Worm (Caenorhabditis elegans) whole organism, L2 larva: Measurements from ENCODE around the gene Y17G9A.4.
A peak's percentile ranks its signal among the peaks of the same experiment; 100 is the strongest.

Source experiments
- F13H6.1 ChIP-seq: sonication (generic microtip); optimal IDR thresholded peaks from 2 replicates; lab custom pipeline; 2016; ENCODE audit warnings: missing genetic modification characterization, missing compliant biosample characterization
- R02D3.7 ChIP-seq: fragments of 150-350 bp; optimal IDR thresholded peaks from 2 replicates; lab custom pipeline; 2014; ENCODE audit warnings: missing biosample characterization, missing genetic modification characterization
- ZK546.5 ChIP-seq: sonication (generic microtip); optimal IDR thresholded peaks from 2 replicates; lab custom pipeline; 2017; ENCODE audit warnings: missing biosample characterization, missing genetic modification characterization
- alr-1 ChIP-seq: fragments of 150-350 bp; optimal IDR thresholded peaks from 2 replicates; lab custom pipeline; 2014; ENCODE audit warnings: missing biosample characterization, missing genetic modification characterization
- aly-2 ChIP-seq: fragments of 150-350 bp; optimal IDR thresholded peaks from 2 replicates; lab custom pipeline; 2014; ENCODE audit warnings: missing biosample characterization, missing genetic modification characterization
- ama-1 ChIP-seq: fragments of 150-350 bp; optimal IDR thresholded peaks from 2 replicates; lab custom pipeline; 2018; ENCODE audit warnings: inconsistent platforms
- crh-2 ChIP-seq: sonication (generic microtip); optimal IDR thresholded peaks from 2 replicates; lab custom pipeline; 2017; ENCODE audit warnings: missing biosample characterization, missing genetic modification characterization
- elt-1 ChIP-seq: fragments of 150-350 bp; optimal IDR thresholded peaks from 2 replicates; lab custom pipeline; 2014; ENCODE audit warnings: missing biosample characterization, missing genetic modification characterization
- elt-3 ChIP-seq: sonication (generic microtip); optimal IDR thresholded peaks from 2 replicates; lab custom pipeline; 2017; ENCODE audit warnings: missing biosample characterization, missing genetic modification characterization
- fos-1 ChIP-seq: fragments of 150-350 bp; optimal IDR thresholded peaks from 2 replicates; lab custom pipeline; 2014; ENCODE audit warnings: missing biosample characterization, missing genetic modification characterization
- gmeb-1 ChIP-seq: fragments of 150-350 bp; optimal IDR thresholded peaks from 2 replicates; lab custom pipeline; 2014; ENCODE audit warnings: missing biosample characterization, missing genetic modification characterization
- lin-11 ChIP-seq: fragments of 150-350 bp; sonication (generic microtip); optimal IDR thresholded peaks from 2 replicates; lab custom pipeline; 2014; ENCODE audit warnings: missing biosample characterization, missing genetic modification characterization, inconsistent platforms, mixed read lengths
- lin-13 ChIP-seq: fragments of 150-350 bp; optimal IDR thresholded peaks from 2 replicates; lab custom pipeline; 2014; ENCODE audit warnings: missing biosample characterization, missing genetic modification reagents, missing genetic modification characterization
- lin-39 ChIP-seq: fragments of 150-350 bp; optimal IDR thresholded peaks from 2 replicates; lab custom pipeline; 2014; ENCODE audit warnings: missing biosample characterization, missing genetic modification reagents, missing genetic modification characterization
- mdl-1 ChIP-seq, 2 experiments: fragments of 150-350 bp in 1 of 2; sonication (generic microtip) in 1 of 2; optimal IDR thresholded peaks; 2 replicates each; lab custom pipeline; 2017; ENCODE audit warnings: missing biosample characterization in 2 of 2, missing genetic modification characterization in 2 of 2
- nhr-10 ChIP-seq: sonication (generic microtip); optimal IDR thresholded peaks from 2 replicates; lab custom pipeline; 2017; ENCODE audit warnings: missing biosample characterization, missing genetic modification characterization
- nhr-12 ChIP-seq: fragments of 150-350 bp; optimal IDR thresholded peaks from 2 replicates; lab custom pipeline; 2014; ENCODE audit warnings: missing biosample characterization, missing genetic modification characterization
- nhr-129 ChIP-seq: fragments of 150-350 bp; optimal IDR thresholded peaks from 2 replicates; lab custom pipeline; 2014; ENCODE audit warnings: missing biosample characterization, missing genetic modification characterization
- nhr-21 ChIP-seq: fragments of 150-350 bp; optimal IDR thresholded peaks from 2 replicates; lab custom pipeline; 2014; ENCODE audit warnings: missing biosample characterization, missing genetic modification characterization
- nhr-237 ChIP-seq: fragments of 150-350 bp; optimal IDR thresholded peaks from 2 replicates; lab custom pipeline; 2014; ENCODE audit warnings: missing biosample characterization, missing genetic modification characterization
- nhr-25 ChIP-seq: fragments of 150-350 bp; sonication (generic microtip); optimal IDR thresholded peaks from 3 replicates; lab custom pipeline; 2014; ENCODE audit warnings: missing biosample characterization, missing genetic modification characterization
- nhr-6 ChIP-seq: fragments of 150-350 bp; optimal IDR thresholded peaks from 2 replicates; lab custom pipeline; 2014; ENCODE audit warnings: missing biosample characterization, missing genetic modification characterization
- nhr-77 ChIP-seq: fragments of 150-350 bp; optimal IDR thresholded peaks from 2 replicates; lab custom pipeline; 2014; ENCODE audit warnings: missing biosample characterization, missing genetic modification characterization
- peb-1 ChIP-seq: fragments of 150-350 bp; optimal IDR thresholded peaks from 2 replicates; lab custom pipeline; 2014; ENCODE audit warnings: missing biosample characterization, missing genetic modification characterization
- sem-4 ChIP-seq: fragments of 150-350 bp; optimal IDR thresholded peaks from 2 replicates; lab custom pipeline; 2014; ENCODE audit warnings: missing biosample characterization, missing genetic modification reagents, missing genetic modification characterization
- skn-1 ChIP-seq: sonication (generic microtip); optimal IDR thresholded peaks from 2 replicates; lab custom pipeline; 2017; ENCODE audit warnings: missing biosample characterization, missing genetic modification characterization
- snpc-4 ChIP-seq: fragments of 150-350 bp; optimal IDR thresholded peaks from 2 replicates; lab custom pipeline; 2014; ENCODE audit warnings: missing biosample characterization, missing genetic modification characterization
- unc-39 ChIP-seq: fragments of 150-350 bp; optimal IDR thresholded peaks from 2 replicates; lab custom pipeline; 2014; ENCODE audit warnings: missing biosample characterization, missing genetic modification characterization
- unc-55 ChIP-seq: fragments of 150-350 bp; sonication (generic microtip); optimal IDR thresholded peaks from 3 replicates; lab custom pipeline; 2014; ENCODE audit warnings: missing biosample characterization, missing genetic modification reagents, missing genetic modification characterization
- ztf-1 ChIP-seq: fragments of 200-800 bp; sonication (Bioruptor generic); conservative IDR thresholded peaks from 2 replicates; pipeline ENCODE4 v1.3.6; 2022; ENCODE audit warnings: missing genetic modification characterization, missing compliant biosample characterization
- ztf-4 ChIP-seq: fragments of 150-350 bp; optimal IDR thresholded peaks from 2 replicates; lab custom pipeline; 2014; ENCODE audit warnings: missing biosample characterization, missing genetic modification characterization

Y17G9A.4 gene

ce11 chrIV:4858573-4858972, 2.8 kb downstream of the Y17G9A.4 start, which contains the start of gene Y17G9A.3:
TSS of gene Y17G9A.3 (minus strand) at chrIV:4858673.
- no peak for TF ChIP-seq unc-39 (tag; lab: Kevin White, UChicago)
- TF ChIP-seq nhr-77 (tag; lab: Kevin White, UChicago), result no peak
- no peak for TF ChIP-seq sem-4 (tag; lab: Kevin White, UChicago)
- TF ChIP-seq peb-1, result no peak
- TF ChIP-seq ama-1 (lab: Kevin White, UChicago), result no peak
- TF ChIP-seq aly-2 (tag; lab: Kevin White, UChicago), result no peak
- TF ChIP-seq nhr-6 (tag; lab: Kevin White, UChicago), result no peak
- TF ChIP-seq crh-2, result no peak

- no peak for TF ChIP-seq ztf-1
- no peak for TF ChIP-seq nhr-12 (tag; lab: Kevin White, UChicago)
- no peak for TF ChIP-seq lin-13
- TF ChIP-seq skn-1 (tag; lab: Kevin White, UChicago), result no peak
- TF ChIP-seq nhr-10 (tag; lab: Kevin White, UChicago), result no peak
- TF ChIP-seq nhr-129 (tag; lab: Kevin White, UChicago), result no peak
- TF ChIP-seq F13H6.1 (tag; lab: Kevin White, UChicago), result no peak
- no peak for TF ChIP-seq R02D3.7 (tag; lab: Kevin White, UChicago)
- TF ChIP-seq gmeb-1 (tag; lab: Kevin White, UChicago), result no peak
- TF ChIP-seq alr-1 (tag; lab: Kevin White, UChicago), result no peak
These were observed 5.2 kb downstream of the Y17G9A.4 start, which contains the start of gene Y17G9A.2 for ce11 chrIV:4856195-4856594. TSS of gene Y17G9A.2 (minus strand) at chrIV:4856295.

ce11 chrIV:4846793-4847192, 14.6 kb downstream of the Y17G9A.4 start, which contains the start of gene tat-2:
TSS of gene tat-2 (minus strand) at chrIV:4846893.
- TF ChIP-seq R02D3.7 (tag; lab: Kevin White, UChicago) (no peak), lin-11 (tag; lab: Kevin White, UChicago) (no peak)

- TF ChIP-seq ztf-4 (no peak), fos-1 (tag; lab: Kevin White, UChicago) (peak; percentile 86)
These were observed 19.3 kb downstream of the Y17G9A.4 start for ce11 chrIV:4842030-4842429.

ce11 chrIV:4829641-4830040, 31.7 kb downstream of the Y17G9A.4 start:
- TF ChIP-seq nhr-21, result no peak
- TF ChIP-seq nhr-10 (tag; lab: Kevin White, UChicago), result no peak
- no peak for TF ChIP-seq aly-2 (tag; lab: Kevin White, UChicago)
- no peak for TF ChIP-seq nhr-25 (tag; lab: Kevin White, UChicago)
- no peak for TF ChIP-seq ama-1 (lab: Kevin White, UChicago)
- no peak for TF ChIP-seq lin-39
- TF ChIP-seq snpc-4 (tag; lab: Kevin White, UChicago), result no peak
- no peak for TF ChIP-seq gmeb-1 (tag; lab: Kevin White, UChicago)
- no peak for TF ChIP-seq nhr-12 (tag; lab: Kevin White, UChicago)
- TF ChIP-seq unc-55 (GFP tag; lab: Kevin White, UChicago), result no peak

ce11 chrIV:4827219-4827618, 34.1 kb downstream of the Y17G9A.4 start, which contains the start of gene mpz-4:
TSS of gene mpz-4 (minus strand) at chrIV:4827319.
- no peak for TF ChIP-seq nhr-21
- TF ChIP-seq F13H6.1 (tag; lab: Kevin White, UChicago), result no peak
- TF ChIP-seq nhr-129 (tag; lab: Kevin White, UChicago), result no peak
- TF ChIP-seq elt-3 (tag; lab: Kevin White, UChicago), result no peak
- TF ChIP-seq snpc-4 (tag; lab: Kevin White, UChicago), result no peak
- TF ChIP-seq mdl-1 (tag; optimal IDR thresholded peaks at IDR 0.05; lab: Kevin White, UChicago), result no peak
- no peak for TF ChIP-seq R02D3.7 (tag; lab: Kevin White, UChicago)
- TF ChIP-seq elt-1, result no peak
- TF ChIP-seq sem-4 (tag; lab: Kevin White, UChicago), result no peak

- TF ChIP-seq nhr-25 (tag; lab: Kevin White, UChicago) (no peak), ZK546.5 (tag; lab: Kevin White, UChicago) (no peak), ztf-1 (no peak), nhr-237 (tag; lab: Kevin White, UChicago) (no peak), ztf-4 (no peak), mdl-1 (tag; optimal IDR thresholded peaks at IDR 0.05; lab: Kevin White, UChicago) (no peak), aly-2 (tag; lab: Kevin White, UChicago) (no peak)
These were observed 39.5 kb downstream of the Y17G9A.4 start for ce11 chrIV:4821843-4822242.
